Fruit fly (Drosophila melanogaster): ENCODE results near the gene CG10336.

dm6 chr2L:18652663-18653327 lies 36.5 kb upstream of the CG10336 start, which contains the start of gene Cyp310a1:
- TF ChIP-seq CG8478 (optimal IDR thresholded peaks at IDR 0.05): no peak
- TF ChIP-seq CTCF (optimal IDR thresholded peaks at IDR 0.05): no peak
